Worm (Caenorhabditis elegans): ENCODE data around the gene T14G8.6.
A peak's percentile ranks its signal among the peaks of the same experiment; 100 is the strongest.

Gene T14G8.6

ce11 chrX:12907502-12907901 lies 44.9 kb upstream of the T14G8.6 start, which contains the start of gene pqn-18:
pqn-18 (plus strand) TSS chrX:12907832.
- TF ChIP-seq dpff-1 (tag; optimal IDR thresholded peaks at IDR 0.05) = no peak
- no peak for TF ChIP-seq snpc-1.1 (tag; optimal IDR thresholded peaks at IDR 0.05; ENCODE audit: insufficient read depth)
- TF ChIP-seq snpc-1.3 (tag; optimal IDR thresholded peaks at IDR 0.05; ENCODE audit: insufficient read depth) = no peak
- TF ChIP-seq lsy-27 (tag; optimal IDR thresholded peaks at IDR 0.05; ENCODE audit: borderline replicate concordance, insufficient read depth) = no peak
- no peak for TF ChIP-seq cebp-1 (GFP tag; IDR thresholded peaks at IDR 0.05)
- TF ChIP-seq cebp-1 (tag; optimal IDR thresholded peaks at IDR 0.05) = peak; percentile 34
- TF ChIP-seq B0019.2 (GFP tag; conservative IDR thresholded peaks at IDR 0.05) = no peak
- no peak for TF ChIP-seq ceh-91 (GFP tag; IDR thresholded peaks at IDR 0.05)
- TF ChIP-seq nhr-80 (tag; optimal IDR thresholded peaks at IDR 0.05) = peak; percentile 85
- no peak for TF ChIP-seq die-1 (tag; optimal IDR thresholded peaks at IDR 0.05)

ce11 chrX:12903810-12904209 lies 41.2 kb upstream of the T14G8.6 start:
- TF ChIP-seq fkh-3 (tag; optimal IDR thresholded peaks at IDR 0.05) (no peak), sdz-38 (tag; optimal IDR thresholded peaks at IDR 0.05) (no peak), ztf-22 (GFP tag; optimal IDR thresholded peaks at IDR 0.05) (no peak), F57C9.4 (tag; optimal IDR thresholded peaks at IDR 0.05) (no peak), athp-1 (tag; optimal IDR thresholded peaks at IDR 0.05) (no peak), mcd-1 (GFP tag; IDR thresholded peaks at IDR 0.05) (no peak), atf-7 (tag; optimal IDR thresholded peaks at IDR 0.05) (no peak), K12H6.12 (tag; optimal IDR thresholded peaks at IDR 0.05) (no peak), Y53F4B.3 (GFP tag; IDR thresholded peaks at IDR 0.05) (no peak), tbp1 (GFP tag; optimal IDR thresholded peaks at IDR 0.05) (no peak), rcor-1 (GFP tag; IDR thresholded peaks at IDR 0.05) (no peak), F57A8.1 (GFP tag; optimal IDR thresholded peaks at IDR 0.05) (no peak), nhr-80 (tag; optimal IDR thresholded peaks at IDR 0.05) (no peak), bed-2 (GFP tag; IDR thresholded peaks at IDR 0.05) (no peak), F49E8.2 (tag; optimal IDR thresholded peaks at IDR 0.05; ENCODE audit: insufficient read depth) (no peak)

ce11 chrX:12902057-12902652 lies 39.5 kb upstream of the T14G8.6 start:
- TF ChIP-seq akir-1 (GFP tag; optimal IDR thresholded peaks at IDR 0.05) (no peak), hsf-1 (GFP tag; IDR thresholded peaks at IDR 0.05) (no peak), let-607 (tag; optimal IDR thresholded peaks at IDR 0.05) (no peak), aptf-3 (GFP tag; IDR thresholded peaks at IDR 0.05) (no peak), B0336.3 (GFP tag; IDR thresholded peaks at IDR 0.05) (no peak), ceh-27 (GFP tag; optimal IDR thresholded peaks at IDR 0.05) (peak; percentile 15), hmg-20 (GFP tag; IDR thresholded peaks at IDR 0.05) (no peak), F37B4.10 (GFP tag; IDR thresholded peaks at IDR 0.05) (no peak), lin-54 (GFP tag; optimal IDR thresholded peaks at IDR 0.05) (no peak)

- TF ChIP-seq dpff-1 (tag; optimal IDR thresholded peaks at IDR 0.05) = no peak
Observed at ce11 chrX:12899140-12899888, 36.7 kb upstream of the T14G8.6 start.

Data from whole organism, young adult.